Worm (Caenorhabditis elegans): ENCODE measurements around the gene lmp-2.

ce11 chrX:1115207-1115606 lies 10.2 kb upstream of the lmp-2 start:
- TF ChIP-seq lin-54 (GFP tag; optimal IDR thresholded peaks at IDR 0.05) (no peak), atf-7 (tag; optimal IDR thresholded peaks at IDR 0.05) (no peak), tlf-1 (GFP tag; optimal IDR thresholded peaks at IDR 0.05) (no peak)

Measured in whole organism, young adult.